Worm (Caenorhabditis elegans) whole organism, early embryonic: ENCODE measurements around the gene F52C9.3.

Source experiments
- B0310.2 ChIP-seq: sonication (generic microtip); optimal IDR thresholded peaks from 2 replicates; lab custom pipeline; 2016; ENCODE audit warnings: mild to moderate bottlenecking, missing genetic modification characterization, missing compliant biosample characterization
- F13C5.2 ChIP-seq: sonication (generic microtip); optimal IDR thresholded peaks from 2 replicates; lab custom pipeline; 2017; ENCODE audit warnings: mild to moderate bottlenecking, missing genetic modification characterization, inconsistent platforms, missing compliant biosample characterization
- aly-1 ChIP-seq: sonication (generic microtip); optimal IDR thresholded peaks from 2 replicates; lab custom pipeline; 2016; ENCODE audit warnings: missing genetic modification characterization, missing compliant biosample characterization
- ama-1 ChIP-seq: fragments of 150-350 bp; optimal IDR thresholded peaks from 2 replicates; lab custom pipeline; 2014
- ceh-13 ChIP-seq: fragments of 200-800 bp; sonication (Bioruptor generic); optimal IDR thresholded peaks from 2 replicates; lab custom pipeline; 2018; ENCODE audit warnings: mild to moderate bottlenecking, missing genetic modification characterization, missing compliant biosample characterization
- ceh-36 ChIP-seq: sonication (generic microtip); optimal IDR thresholded peaks from 2 replicates; lab custom pipeline; 2016; ENCODE audit warnings: missing genetic modification characterization, inconsistent platforms, missing compliant biosample characterization
- ets-7 ChIP-seq: sonication (generic microtip); optimal IDR thresholded peaks from 2 replicates; lab custom pipeline; 2016; ENCODE audit warnings: missing genotype, missing genetic modification characterization, missing compliant biosample characterization
- flt-1 ChIP-seq: fragments of 200-800 bp; sonication (Bioruptor generic); IDR thresholded peaks from 2 replicates; pipeline ENCODE4 v1.3.6; 2022; ENCODE audit warnings: missing genetic modification characterization, missing compliant biosample characterization
- hmbx-1 ChIP-seq: sonication (generic microtip); optimal IDR thresholded peaks from 2 replicates; lab custom pipeline; 2016; ENCODE audit warnings: mild to moderate bottlenecking, missing genetic modification characterization, missing compliant biosample characterization
- hmg-4 ChIP-seq: fragments of 200-800 bp; sonication (Bioruptor generic); optimal IDR thresholded peaks from 2 replicates; lab custom pipeline; 2018; ENCODE audit warnings: mild to moderate bottlenecking, missing genetic modification characterization, missing compliant biosample characterization
- hnd-1 ChIP-seq: sonication (generic microtip); optimal IDR thresholded peaks from 2 replicates; lab custom pipeline; 2016; ENCODE audit warnings: missing genetic modification characterization, missing compliant biosample characterization
- pes-1 ChIP-seq: fragments of 200-800 bp; sonication (Bioruptor generic); IDR thresholded peaks from 2 replicates; pipeline ENCODE4 v1.3.6; 2022; ENCODE audit warnings: missing genetic modification reagents, missing genetic modification characterization, missing compliant biosample characterization
- scrt-1 ChIP-seq: fragments of 200-800 bp; sonication (Bioruptor generic); IDR thresholded peaks from 2 replicates; pipeline ENCODE4 v1.3.6; 2022; ENCODE audit warnings: missing genetic modification characterization, missing compliant biosample characterization
- sea-1 ChIP-seq: fragments of 200-800 bp; sonication (Bioruptor generic); conservative IDR thresholded peaks from 2 replicates; pipeline ENCODE4 v1.3.6; 2022; ENCODE audit warnings: missing genetic modification characterization, missing compliant biosample characterization
- tbx-11 ChIP-seq: fragments of 200-800 bp; sonication (Bioruptor generic); IDR thresholded peaks from 2 replicates; pipeline ENCODE4 v1.3.6; 2022; ENCODE audit warnings: missing genetic modification characterization, missing compliant biosample characterization
- tbx-37 ChIP-seq: fragments of 200-800 bp; sonication (Bioruptor generic); conservative IDR thresholded peaks from 2 replicates; pipeline ENCODE4 v1.3.6; 2022; ENCODE audit warnings: missing genetic modification reagents, missing genetic modification characterization, missing compliant biosample characterization
- tra-4 ChIP-seq: sonication (generic microtip); optimal IDR thresholded peaks from 2 replicates; lab custom pipeline; 2017; ENCODE audit warnings: missing genetic modification characterization, missing compliant biosample characterization

Gene F52C9.3

DNA sequence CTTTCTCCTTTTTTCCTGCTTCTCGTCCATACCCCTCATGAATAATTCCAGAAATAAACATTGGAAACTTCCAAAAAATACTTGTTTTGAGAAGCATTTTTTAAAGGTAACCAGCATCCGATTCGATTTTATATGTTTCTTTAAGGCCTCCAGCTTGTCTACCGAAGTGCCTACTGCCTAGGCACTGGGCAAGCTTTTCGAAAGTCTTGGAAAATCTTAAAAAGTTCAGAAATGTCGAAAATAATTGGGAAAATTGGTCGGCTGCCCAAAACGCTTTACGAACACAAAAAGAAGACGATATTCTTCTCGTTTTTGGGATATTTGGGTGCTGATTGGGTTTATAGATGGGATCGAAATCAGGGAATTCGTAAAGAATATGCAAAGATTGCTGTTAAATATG is at the start of gene F52C9.3:
TSS of gene F52C9.3 (plus strand) at position 225 of the 400 bp plus-strand sequence.
- TF ChIP-seq sea-1 (GFP tag; lab: Robert Waterston, UW) (no peak), B0310.2 (tag; lab: Kevin White, UChicago) (no peak), ets-7 (no peak), tbx-11 (no peak)

ce11 chrIII:5273396-5273857 is 48.3 kb upstream of the F52C9.3 start, which contains the start of gene ztf-8:
ztf-8 (minus strand) TSS chrIII:5273471.
- TF ChIP-seq tbx-11 (no peak), pes-1 (no peak), tbx-37 (GFP tag; lab: Robert Waterston, UW) (no peak), ets-7 (no peak), scrt-1 (no peak), hmg-4 (GFP tag; lab: Kevin White, UChicago) (no peak), ceh-13 (no peak), ceh-36 (no peak), hmbx-1 (tag; lab: Kevin White, UChicago) (no peak), F13C5.2 (no peak), tra-4 (tag; lab: Kevin White, UChicago) (no peak)

DNA sequence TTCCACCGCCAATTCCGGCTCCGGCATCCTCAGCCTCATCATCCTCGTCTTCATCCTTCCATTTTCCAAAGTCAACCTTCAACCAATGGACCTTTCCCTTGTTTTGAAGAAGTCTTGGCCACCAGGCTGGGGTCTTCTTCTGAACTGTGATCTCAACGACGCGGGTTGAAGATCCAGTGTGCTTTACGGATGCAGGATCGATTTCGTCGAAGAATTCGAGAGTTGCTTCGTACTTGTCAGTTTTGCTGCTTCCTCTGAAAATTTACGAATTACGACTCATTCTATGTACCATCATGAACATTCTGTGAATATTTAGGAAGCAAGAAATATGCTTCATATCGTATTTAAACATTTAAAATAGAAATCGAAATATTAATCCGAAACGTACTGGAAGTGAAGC is 47.4 kb upstream of the F52C9.3 start:
- TF ChIP-seq F13C5.2, result no peak
- no peak for TF ChIP-seq scrt-1
- no peak for TF ChIP-seq sea-1 (GFP tag; lab: Robert Waterston, UW)
- TF ChIP-seq hmbx-1 (tag; lab: Kevin White, UChicago), result no peak
- no peak for TF ChIP-seq pes-1
- TF ChIP-seq hnd-1, result no peak
- TF ChIP-seq ets-7, result no peak
- TF ChIP-seq tra-4 (tag; lab: Kevin White, UChicago), result no peak
- no peak for TF ChIP-seq ceh-36
- no peak for TF ChIP-seq tbx-37 (GFP tag; lab: Robert Waterston, UW)
- no peak for TF ChIP-seq hmg-4 (GFP tag; lab: Kevin White, UChicago)
- TF ChIP-seq tbx-11, result no peak
- TF ChIP-seq aly-1, result no peak
- no peak for TF ChIP-seq flt-1 (GFP tag; lab: Robert Waterston, UW)
- TF ChIP-seq ama-1 (lab: Kevin White, UChicago), result no peak
- TF ChIP-seq ceh-13, result no peak

ce11 chrIII:5274715-5275355 is 46.9 kb upstream of the F52C9.3 start, which contains the start of the genes daf-41 and toc-1:
daf-41 (minus strand) TSS chrIII:5274765.
toc-1 (plus strand) TSS chrIII:5275251.
- no peak for TF ChIP-seq aly-1
- no peak for TF ChIP-seq scrt-1
- TF ChIP-seq ets-7, result no peak
- peak; percentile 13 for TF ChIP-seq F13C5.2
- TF ChIP-seq sea-1 (GFP tag; lab: Robert Waterston, UW), result no peak
- no peak for TF ChIP-seq tbx-11
- TF ChIP-seq ceh-13, result no peak
- no peak for TF ChIP-seq hmbx-1 (tag; lab: Kevin White, UChicago)

ce11 chrIII:5277740-5278139 is 43.9 kb upstream of the F52C9.3 start, which contains the start of gene clk-1:
clk-1 (plus strand) TSS chrIII:5277894.
- no peak for TF ChIP-seq tbx-37 (GFP tag; lab: Robert Waterston, UW)
- TF ChIP-seq ceh-36, result no peak
- no peak for TF ChIP-seq F13C5.2
- no peak for TF ChIP-seq scrt-1
- TF ChIP-seq pes-1, result no peak
- no peak for TF ChIP-seq aly-1
- no peak for TF ChIP-seq ets-7
- no peak for TF ChIP-seq sea-1 (GFP tag; lab: Robert Waterston, UW)
- TF ChIP-seq ceh-13, result no peak
- TF ChIP-seq hnd-1, result no peak

ce11 chrIII:5280228-5280627 is 41.5 kb upstream of the F52C9.3 start:
- no peak for TF ChIP-seq ceh-36
- no peak for TF ChIP-seq F13C5.2
- no peak for TF ChIP-seq sea-1 (GFP tag; lab: Robert Waterston, UW)
- TF ChIP-seq flt-1 (GFP tag; lab: Robert Waterston, UW), result no peak
- TF ChIP-seq hmg-4 (GFP tag; lab: Kevin White, UChicago), result no peak
- TF ChIP-seq ama-1 (lab: Kevin White, UChicago), result no peak
- no peak for TF ChIP-seq ets-7
- TF ChIP-seq hmbx-1 (tag; lab: Kevin White, UChicago), result no peak
- no peak for TF ChIP-seq pes-1
- no peak for TF ChIP-seq scrt-1
- TF ChIP-seq tra-4 (tag; lab: Kevin White, UChicago), result no peak
- no peak for TF ChIP-seq ceh-13
- TF ChIP-seq B0310.2 (tag; lab: Kevin White, UChicago), result no peak

ce11 chrIII:5285484-5285883 is 36.2 kb upstream of the F52C9.3 start:
- no peak for TF ChIP-seq hmg-4 (GFP tag; lab: Kevin White, UChicago)
- TF ChIP-seq ceh-36, result no peak
- no peak for TF ChIP-seq sea-1 (GFP tag; lab: Robert Waterston, UW)
- no peak for TF ChIP-seq hmbx-1 (tag; lab: Kevin White, UChicago)
- no peak for TF ChIP-seq B0310.2 (tag; lab: Kevin White, UChicago)
- no peak for TF ChIP-seq tbx-11
- TF ChIP-seq tra-4 (tag; lab: Kevin White, UChicago), result no peak

DNA sequence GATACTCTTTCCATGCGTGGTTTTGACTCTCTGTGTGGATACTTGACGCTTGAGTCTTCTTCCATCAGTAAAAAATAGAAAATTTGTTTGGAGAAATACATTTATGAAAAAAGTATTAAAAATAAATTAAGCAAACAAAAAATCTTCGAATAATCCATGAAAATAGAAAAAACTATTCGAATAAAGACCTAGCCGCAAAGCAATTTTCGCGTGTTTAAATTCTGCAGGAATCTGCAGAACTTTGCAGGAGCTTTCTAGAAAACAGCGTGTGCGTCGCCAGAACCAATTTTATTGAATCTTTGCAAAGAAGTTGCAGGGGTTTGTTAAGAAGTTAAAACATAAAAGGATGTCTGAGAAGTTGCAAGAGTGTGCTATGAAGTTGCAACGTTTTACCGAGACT is 35.5 kb upstream of the F52C9.3 start, which contains the start of gene ZC395.11:
TSS of gene ZC395.11 (minus strand) at position 101 of the 400 bp plus-strand sequence.
- TF ChIP-seq flt-1 (GFP tag; lab: Robert Waterston, UW), result no peak
- no peak for TF ChIP-seq ets-7
- TF ChIP-seq ceh-13, result no peak
- TF ChIP-seq pes-1, result no peak
- TF ChIP-seq aly-1, result no peak
- no peak for TF ChIP-seq sea-1 (GFP tag; lab: Robert Waterston, UW)
- no peak for TF ChIP-seq B0310.2 (tag; lab: Kevin White, UChicago)
- no peak for TF ChIP-seq ceh-36
- TF ChIP-seq scrt-1, result no peak
- TF ChIP-seq tbx-37 (GFP tag; lab: Robert Waterston, UW), result no peak
- no peak for TF ChIP-seq hmbx-1 (tag; lab: Kevin White, UChicago)
